Worm (Caenorhabditis elegans): ENCODE measurements around the gene F15B9.10.

DNA sequence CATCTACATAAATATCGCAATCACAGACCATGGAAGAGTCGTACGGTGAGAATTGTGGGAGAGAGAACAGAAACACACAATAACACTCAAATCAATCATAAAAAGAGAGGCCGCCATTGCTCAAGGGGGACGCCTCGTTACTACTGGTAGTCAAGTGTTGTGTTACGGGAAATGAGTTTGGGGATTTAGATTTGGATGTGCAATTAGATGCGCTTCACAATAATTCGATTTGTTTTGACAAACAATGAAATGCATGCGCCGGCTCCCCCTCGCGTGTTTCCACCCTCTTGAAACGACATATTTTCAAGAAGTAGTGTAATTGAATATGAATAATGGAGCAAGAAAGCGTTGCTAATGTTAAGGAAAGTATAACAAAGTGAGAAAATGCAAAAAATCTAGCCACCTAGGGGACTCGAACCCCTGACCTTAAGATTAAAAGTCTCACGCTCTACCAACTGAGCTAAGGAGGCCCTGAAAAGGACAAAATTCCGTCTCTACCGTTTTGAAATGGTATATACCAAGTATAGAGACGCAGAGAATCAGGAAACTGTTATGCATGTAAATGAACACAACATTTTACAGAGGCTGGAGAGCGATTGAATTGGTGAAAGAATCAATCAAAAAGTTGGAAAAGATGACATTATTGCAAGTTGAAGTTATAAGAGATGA is 18.0 kb upstream of the F15B9.10 start:
- TF ChIP-seq ceh-82 (tag; optimal IDR thresholded peaks at IDR 0.05) (no peak), lir-3 (tag; optimal IDR thresholded peaks at IDR 0.05) (no peak), daf-12 (tag; optimal IDR thresholded peaks at IDR 0.05) (no peak), nhr-102 (tag; optimal IDR thresholded peaks at IDR 0.05) (no peak), F10B5.3 (tag; optimal IDR thresholded peaks at IDR 0.05) (no peak), ces-1 (GFP tag; optimal IDR thresholded peaks at IDR 0.05) (peak; percentile 7), skn-1 (tag; optimal IDR thresholded peaks at IDR 0.05) (no peak), dmd-6 (GFP tag; IDR thresholded peaks at IDR 0.05) (0 out of 2 replicates have a peak, but pooled peaks have one; percentile 7)
